Fruit fly (Drosophila melanogaster) whole organism, embryonic: ENCODE measurements around the gene Lcp65Ag3.

Experiments used
- Aef1 ChIP-seq: fragments of 200-800 bp; sonication (Bioruptor generic); IDR thresholded peaks from 3 replicates; pipeline ENCODE4 v1.3.6; 2022; ENCODE audit warnings: missing biosample characterization, missing genetic modification characterization
- Asciz ChIP-seq: fragments of 200-800 bp; sonication (Bioruptor generic); optimal IDR thresholded peaks from 2 replicates; lab custom pipeline; 2017; ENCODE audit warnings: missing biosample characterization, mild to moderate bottlenecking, missing genetic modification characterization, missing genetic modification reagents
- Atf3 ChIP-seq: fragments of 200-800 bp; sonication (Bioruptor generic); optimal IDR thresholded peaks from 3 replicates; lab custom pipeline; 2016; ENCODE audit warnings: missing biosample characterization, missing genetic modification characterization
- B-H1 ChIP-seq: fragments of 200-800 bp; sonication (Bioruptor generic); IDR thresholded peaks from 3 replicates; pipeline ENCODE4 v1.3.6; 2022; ENCODE audit warnings: missing biosample characterization, missing genetic modification characterization
- Bteb2 ChIP-seq: fragments of 200-800 bp; sonication (Bioruptor generic); optimal IDR thresholded peaks from 2 replicates; lab custom pipeline; 2016; ENCODE audit warnings: missing biosample characterization, missing genetic modification characterization
- CG1024 ChIP-seq: fragments of 200-800 bp; sonication (Bioruptor generic); IDR thresholded peaks from 2 replicates; pipeline ENCODE4 v1.3.6; 2022; ENCODE audit warnings: missing biosample characterization, missing genetic modification characterization
- CG10543 ChIP-seq: fragments of 200-800 bp; sonication (Bioruptor generic); optimal IDR thresholded peaks from 3 replicates; lab custom pipeline; 2017; ENCODE audit warnings: missing biosample characterization, mild to moderate bottlenecking, missing genetic modification characterization, moderate library complexity
- CG11085 ChIP-seq: fragments of 200-800 bp; sonication (Bioruptor generic); IDR thresholded peaks from 2 replicates; pipeline ENCODE4 v1.3.6; 2022; ENCODE audit warnings: missing biosample characterization, missing genetic modification characterization
- CG12071 ChIP-seq: fragments of 200-800 bp; sonication (Bioruptor generic); optimal IDR thresholded peaks from 3 replicates; lab custom pipeline; 2018; ENCODE audit warnings: missing biosample characterization, mild to moderate bottlenecking, missing genetic modification characterization
- CG12769 ChIP-seq: fragments of 200-800 bp; sonication (Bioruptor generic); optimal IDR thresholded peaks from 2 replicates; lab custom pipeline; 2019; ENCODE audit warnings: missing biosample characterization, mild to moderate bottlenecking, missing genetic modification characterization, moderate library complexity
- CG13123 ChIP-seq: fragments of 200-800 bp; sonication (Bioruptor generic); optimal IDR thresholded peaks from 2 replicates; lab custom pipeline; 2016; ENCODE audit warnings: missing biosample characterization, missing genetic modification characterization
- CG13287 ChIP-seq: fragments of 200-800 bp; sonication (Bioruptor generic); IDR thresholded peaks from 2 replicates; pipeline ENCODE4 v1.3.6; 2022; ENCODE audit warnings: missing biosample characterization, missing genetic modification characterization; ENCODE audit not compliant: partially characterized antibody
- CG13894 ChIP-seq: fragments of 200-800 bp; sonication (Bioruptor generic); optimal IDR thresholded peaks from 3 replicates; lab custom pipeline; 2018; ENCODE audit warnings: missing biosample characterization, mild to moderate bottlenecking, missing genetic modification characterization, moderate library complexity
- CG15269 ChIP-seq: fragments of 200-800 bp; sonication (Bioruptor generic); optimal IDR thresholded peaks from 2 replicates; lab custom pipeline; 2018; ENCODE audit warnings: missing biosample characterization, mild to moderate bottlenecking, missing genetic modification characterization, moderate library complexity
- CG16779 ChIP-seq: fragments of 200-800 bp; sonication (Bioruptor generic); IDR thresholded peaks from 2 replicates; pipeline ENCODE4 v1.3.6; 2022; ENCODE audit warnings: missing biosample characterization, missing genetic modification characterization
- CG17328 ChIP-seq: fragments of 200-800 bp; sonication (Bioruptor generic); IDR thresholded peaks from 2 replicates; pipeline ENCODE4 v1.3.6; 2022; ENCODE audit warnings: missing biosample characterization, missing genetic modification characterization
- CG2120 ChIP-seq: fragments of 200-800 bp; sonication (Bioruptor generic); optimal IDR thresholded peaks from 3 replicates; lab custom pipeline; 2016; ENCODE audit warnings: missing biosample characterization, missing genetic modification characterization
- CG2678 ChIP-seq: fragments of 200-800 bp; sonication (Bioruptor generic); optimal IDR thresholded peaks from 3 replicates; lab custom pipeline; 2019; ENCODE audit warnings: missing biosample characterization, mild to moderate bottlenecking, missing genetic modification characterization, moderate library complexity
- CG31388 ChIP-seq: fragments of 200-800 bp; sonication (Bioruptor generic); optimal IDR thresholded peaks from 2 replicates; lab custom pipeline; 2016; ENCODE audit warnings: missing biosample characterization, missing genetic modification characterization
- CG34224 ChIP-seq: fragments of 200-800 bp; sonication (Bioruptor generic); IDR thresholded peaks from 3 replicates; pipeline ENCODE4 v1.3.6; 2022; ENCODE audit warnings: missing biosample characterization, missing genetic modification characterization; ENCODE audit not compliant: partially characterized antibody
- CG3847 ChIP-seq: fragments of 200-800 bp; sonication (Bioruptor generic); IDR thresholded peaks from 2 replicates; pipeline ENCODE4 v1.3.6; 2022; ENCODE audit warnings: missing biosample characterization, missing genetic modification characterization
- CG42726 ChIP-seq: fragments of 200-800 bp; sonication (Bioruptor generic); IDR thresholded peaks from 2 replicates; pipeline ENCODE4 v1.3.6; 2022; ENCODE audit warnings: missing biosample characterization, missing genetic modification characterization; ENCODE audit not compliant: partially characterized antibody
- CG6272 ChIP-seq: fragments of 200-800 bp; sonication (Bioruptor generic); IDR thresholded peaks from 2 replicates; pipeline ENCODE4 v1.3.6; 2022; ENCODE audit warnings: missing biosample characterization, missing genetic modification characterization
- CG7556 ChIP-seq: fragments of 200-800 bp; sonication (Bioruptor generic); optimal IDR thresholded peaks from 2 replicates; lab custom pipeline; 2017; ENCODE audit warnings: missing biosample characterization, mild to moderate bottlenecking, missing genetic modification characterization
- CG7745 ChIP-seq: fragments of 200-800 bp; sonication (Bioruptor generic); optimal IDR thresholded peaks from 2 replicates; lab custom pipeline; 2018; ENCODE audit warnings: missing biosample characterization, mild to moderate bottlenecking, missing genetic modification characterization, moderate library complexity
- CG9727 ChIP-seq: fragments of 200-800 bp; sonication (Bioruptor generic); optimal IDR thresholded peaks from 3 replicates; lab custom pipeline; 2017; ENCODE audit warnings: missing biosample characterization, mild to moderate bottlenecking, missing genetic modification characterization
- Elba2 ChIP-seq: fragments of 200-800 bp; sonication (Bioruptor generic); optimal IDR thresholded peaks from 3 replicates; lab custom pipeline; 2016; ENCODE audit warnings: missing biosample characterization, missing genetic modification characterization
- Fer3 ChIP-seq: fragments of 200-800 bp; sonication (Bioruptor generic); optimal IDR thresholded peaks from 2 replicates; lab custom pipeline; 2018; ENCODE audit warnings: missing biosample characterization, mild to moderate bottlenecking, missing genetic modification characterization, moderate library complexity
- MTF-1 ChIP-seq: fragments of 200-800 bp; sonication (Bioruptor generic); optimal IDR thresholded peaks from 2 replicates; lab custom pipeline; 2018; ENCODE audit warnings: missing biosample characterization, mild to moderate bottlenecking, missing genetic modification characterization, borderline replicate concordance
- Med ChIP-seq: fragments of 200-800 bp; sonication (Bioruptor generic); peaks from one replicate; lab custom pipeline; 2016; ENCODE audit warnings: missing biosample characterization, missing genetic modification characterization, mild to moderate bottlenecking, inconsistent platforms, moderate library complexity
- Mrtf ChIP-seq: fragments of 200-800 bp; sonication (Bioruptor generic); IDR thresholded peaks from 3 replicates; pipeline ENCODE4 v1.3.6; 2022; ENCODE audit warnings: missing biosample characterization, missing genetic modification characterization
- Ssrp ChIP-seq: fragments of 200-800 bp; sonication (Bioruptor generic); optimal IDR thresholded peaks from 2 replicates; lab custom pipeline; 2018; ENCODE audit warnings: missing biosample characterization, mild to moderate bottlenecking, missing genetic modification characterization, moderate library complexity
- ase ChIP-seq: fragments of 200-800 bp; sonication (Bioruptor generic); IDR thresholded peaks from 3 replicates; pipeline ENCODE4 v1.3.6; 2022; ENCODE audit warnings: missing biosample characterization, missing genetic modification characterization
- br ChIP-seq: fragments of >200 bp; optimal IDR thresholded peaks from 2 replicates; lab custom pipeline; 2017
- dan ChIP-seq: fragments of 200-800 bp; sonication (Bioruptor generic); IDR thresholded peaks from 2 replicates; pipeline ENCODE4 v1.3.6; 2022; ENCODE audit warnings: missing biosample characterization, missing genetic modification characterization
- dimm ChIP-seq: fragments of 200-800 bp; sonication (Bioruptor generic); IDR thresholded peaks from 2 replicates; pipeline ENCODE4 v1.3.6; 2022; ENCODE audit warnings: missing biosample characterization, missing genetic modification characterization
- gsb-n ChIP-seq: fragments of 200-800 bp; sonication (Bioruptor generic); optimal IDR thresholded peaks from 3 replicates; lab custom pipeline; 2018; ENCODE audit warnings: missing biosample characterization, mild to moderate bottlenecking, missing genetic modification characterization
- ham ChIP-seq: fragments of 200-800 bp; sonication (Bioruptor generic); IDR thresholded peaks from 2 replicates; pipeline ENCODE4 v1.3.6; 2022; ENCODE audit warnings: missing biosample characterization, missing genetic modification characterization
- jigr1 ChIP-seq: fragments of 200-800 bp; sonication (Bioruptor generic); IDR thresholded peaks from 3 replicates; pipeline ENCODE4 v1.3.6; 2022; ENCODE audit warnings: missing biosample characterization, missing genetic modification characterization
- lbe ChIP-seq: fragments of 200-800 bp; sonication (Bioruptor generic); optimal IDR thresholded peaks from 2 replicates; lab custom pipeline; 2016; ENCODE audit warnings: missing biosample characterization, mild to moderate bottlenecking, missing genetic modification characterization
- lmd ChIP-seq: fragments of 200-800 bp; sonication (Bioruptor generic); IDR thresholded peaks from 2 replicates; pipeline ENCODE4 v1.3.6; 2022; ENCODE audit warnings: missing biosample characterization, missing genetic modification characterization
- lov ChIP-seq, 2 experiments: fragments of 200-800 bp in 1 of 2; fragments of >200 bp in 1 of 2; sonication (Bioruptor generic) in 1 of 2; IDR thresholded peaks in 1 of 2; optimal IDR thresholded peaks in 1 of 2; 2 replicates in 1 of 2; 3 replicates in 1 of 2; pipeline versions ENCODE4 v1.3.6 to Lab custom; 2017 to 2022; ENCODE audit warnings: missing biosample characterization in 1 of 2, missing genetic modification characterization in 1 of 2
- luna ChIP-seq: fragments of 200-800 bp; sonication (Bioruptor generic); optimal IDR thresholded peaks from 2 replicates; lab custom pipeline; 2016; ENCODE audit warnings: missing biosample characterization, missing genetic modification characterization
- mirr ChIP-seq: fragments of 200-800 bp; sonication (Bioruptor generic); optimal IDR thresholded peaks from 3 replicates; lab custom pipeline; 2018; ENCODE audit warnings: missing biosample characterization, mild to moderate bottlenecking, missing genetic modification characterization
- pros ChIP-seq: fragments of 200-800 bp; sonication (Bioruptor generic); optimal IDR thresholded peaks from 3 replicates; lab custom pipeline; 2019; ENCODE audit warnings: missing biosample characterization, mild to moderate bottlenecking, missing genetic modification characterization, moderate library complexity
- row ChIP-seq: fragments of 200-800 bp; sonication (Bioruptor generic); IDR thresholded peaks from 3 replicates; pipeline ENCODE4 v1.3.6; 2022; ENCODE audit warnings: missing biosample characterization, missing genetic modification characterization
- sd ChIP-seq: fragments of 200-800 bp; sonication (Bioruptor generic); optimal IDR thresholded peaks from 3 replicates; lab custom pipeline; 2018; ENCODE audit warnings: missing biosample characterization, mild to moderate bottlenecking, missing genetic modification characterization, moderate library complexity
- toy ChIP-seq: fragments of 200-800 bp; sonication (Bioruptor generic); IDR thresholded peaks from 2 replicates; pipeline ENCODE4 v1.3.6; 2022; ENCODE audit warnings: missing biosample characterization, missing genetic modification characterization
- ttk ChIP-seq: fragments of 200-800 bp; sonication (Bioruptor generic); IDR thresholded peaks from 2 replicates; pipeline ENCODE4 v2.1.2; 2022; ENCODE audit warnings: missing biosample characterization, missing genetic modification characterization
- yki ChIP-seq: fragments of >200 bp; optimal IDR thresholded peaks from 3 replicates; lab custom pipeline; 2018

Gene Lcp65Ag3

DNA sequence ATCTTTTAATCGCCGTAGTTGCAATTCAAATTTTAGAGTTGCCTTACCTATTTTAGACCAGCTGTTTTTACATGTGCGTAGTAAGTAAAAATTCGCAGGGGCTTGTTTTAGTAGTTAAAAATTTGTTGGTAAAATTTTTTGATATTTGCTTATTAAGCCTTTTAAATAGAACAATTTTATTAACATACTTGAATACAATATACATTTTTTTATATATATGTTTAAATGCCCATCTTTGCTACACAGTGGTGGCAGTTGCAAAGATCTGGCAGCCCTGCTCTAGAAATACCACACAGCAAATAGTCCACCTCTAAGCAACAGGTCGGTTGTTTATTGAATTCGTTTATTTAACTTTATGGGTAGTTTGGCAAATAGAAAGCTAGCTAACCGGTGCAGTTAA is 36.1 kb downstream of the Lcp65Ag3 start, which contains the start of the genes CG10467 and loj (continued):
- TF ChIP-seq Ssrp (tag; lab: Kevin White, UChicago) (peak; percentile 98), jigr1 (GFP tag; lab: Robert Waterston, UW) (peak; percentile 92), ttk (peak; percentile 98), luna (GFP tag; lab: Kevin White, UChicago) (peak; percentile 5), ham (GFP tag; lab: Robert Waterston, UW) (peak; percentile 91), br (lab: Kevin White, UChicago) (no peak), Aef1 (peak; percentile 98), Fer3 (tag; lab: Kevin White, UChicago) (peak; percentile 97), Mrtf (GFP tag; lab: Robert Waterston, UW) (peak; percentile 96), mirr (GFP tag; lab: Kevin White, UChicago) (peak; percentile 53), CG2678 (tag; lab: Kevin White, UChicago) (peak; percentile 95), dimm (peak; percentile 91), CG31388 (GFP tag; lab: Kevin White, UChicago) (peak; percentile 93), CG3847 (peak; percentile 98), yki (lab: Kevin White, UChicago) (no peak), gsb-n (tag; lab: Kevin White, UChicago) (peak; percentile 94), CG17328 (peak; percentile 96), CG10543 (GFP tag; lab: Kevin White, UChicago) (peak; percentile 91), lmd (peak; percentile 98), Asciz (GFP tag; lab: Kevin White, UChicago) (peak; percentile 87), CG7556 (GFP tag; lab: Kevin White, UChicago) (peak; percentile 90), CG12769 (no peak), CG12071 (peak; percentile 43), CG9727 (GFP tag; lab: Kevin White, UChicago) (peak; percentile 96), CG7745 (tag; lab: Kevin White, UChicago) (peak; percentile 4), CG6272 (GFP tag; lab: Robert Waterston, UW) (peak; percentile 98), dan (GFP tag; lab: Robert Waterston, UW) (peak; percentile 94), CG11085 (peak; percentile 97), CG13894 (peak; percentile 93), Med (peak; percentile 94), CG1024 (GFP tag; lab: Robert Waterston, UW) (peak; percentile 91), toy (peak; percentile 90), CG34224 (GFP tag; lab: Robert Waterston, UW) (peak; percentile 53; the same call in 1 of the 3 replicates), CG16779 (peak; percentile 88), CG2120 (GFP tag; lab: Kevin White, UChicago) (peak; percentile 95), Bteb2 (peak; percentile 90), CG42726 (peak; percentile 53; the same call in 1 of the 2 replicates), Atf3 (GFP tag; lab: Kevin White, UChicago) (peak; percentile 72), MTF-1 (peak; percentile 84), CG13123 (peak; percentile 92), CG15269 (tag; lab: Kevin White, UChicago) (peak; percentile 95), Elba2 (GFP tag; lab: Kevin White, UChicago) (peak; percentile 61), sd (tag; lab: Kevin White, UChicago) (peak; percentile 90), lov (optimal IDR thresholded peaks at IDR 0.05; lab: Kevin White, UChicago) (no peak), lov (GFP tag; IDR thresholded peaks at IDR 0.05; lab: Robert Waterston, UW) (peak; percentile 93; the same call in 2 of the 3 replicates), ase (GFP tag; lab: Robert Waterston, UW) (peak; percentile 96), row (GFP tag; lab: Robert Waterston, UW) (peak; percentile 98), B-H1 (GFP tag; lab: Robert Waterston, UW) (peak; percentile 96), CG13287 (GFP tag; lab: Robert Waterston, UW) (peak; percentile 82), lbe (GFP tag; lab: Kevin White, UChicago) (peak; percentile 75), pros (GFP tag; lab: Kevin White, UChicago) (no peak)
